Worm (Caenorhabditis elegans): ENCODE measurements around the gene C27C12.4.

Gene C27C12.4

DNA sequence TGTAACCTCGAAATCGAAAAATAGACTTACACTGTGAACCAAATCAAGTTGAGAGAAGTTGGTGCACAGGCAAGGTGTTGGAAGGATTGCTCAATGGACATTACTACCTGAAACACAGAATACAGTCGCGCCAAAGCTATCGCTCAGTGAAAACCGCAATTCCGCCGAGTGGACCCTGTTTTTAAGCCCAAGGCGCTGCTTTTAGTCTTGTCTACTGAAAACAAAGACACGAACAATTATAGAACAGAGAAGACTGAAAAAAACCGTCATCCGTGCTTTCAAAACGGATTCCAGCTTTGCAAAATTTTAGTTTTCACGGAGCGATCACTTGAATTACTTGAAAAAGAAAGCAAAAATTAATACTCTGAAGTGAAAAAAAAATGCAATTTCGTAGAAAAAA, 14.3 kb downstream of the C27C12.4 start, which contains the start of gene F31F6.1:
Gene F31F6.1, minus strand, starts transcription at position 101 of the 400 bp plus-strand sequence.
- TF ChIP-seq sea-2 (GFP tag; optimal IDR thresholded peaks at IDR 0.05) (no peak), ZK546.5 (tag; optimal IDR thresholded peaks at IDR 0.05) (no peak), ceh-16 (tag; optimal IDR thresholded peaks at IDR 0.05) (no peak), aly-2 (tag; optimal IDR thresholded peaks at IDR 0.05) (no peak), eor-1 (tag; optimal IDR thresholded peaks at IDR 0.05) (no peak), unc-62 (GFP tag; optimal IDR thresholded peaks at IDR 0.05) (no peak), nhr-25 (tag; optimal IDR thresholded peaks at IDR 0.05) (no peak), ceh-82 (tag; optimal IDR thresholded peaks at IDR 0.05) (no peak), lin-39 (tag; optimal IDR thresholded peaks at IDR 0.05) (no peak), pqm-1 (tag; optimal IDR thresholded peaks at IDR 0.05) (no peak), nhr-43 (tag; optimal IDR thresholded peaks at IDR 0.05; ENCODE audit: poor library complexity, severe bottlenecking) (no peak), nhr-67 (tag; optimal IDR thresholded peaks at IDR 0.05) (no peak), lin-15B (tag; optimal IDR thresholded peaks at IDR 0.05) (no peak), fkh-10 (GFP tag; optimal IDR thresholded peaks at IDR 0.05) (no peak), ceh-28 (tag; optimal IDR thresholded peaks at IDR 0.05) (no peak), nhr-23 (tag; optimal IDR thresholded peaks at IDR 0.05) (no peak), ama-1 (optimal IDR thresholded peaks at IDR 0.05) (no peak), elt-3 (tag; optimal IDR thresholded peaks at IDR 0.05) (no peak)

DNA sequence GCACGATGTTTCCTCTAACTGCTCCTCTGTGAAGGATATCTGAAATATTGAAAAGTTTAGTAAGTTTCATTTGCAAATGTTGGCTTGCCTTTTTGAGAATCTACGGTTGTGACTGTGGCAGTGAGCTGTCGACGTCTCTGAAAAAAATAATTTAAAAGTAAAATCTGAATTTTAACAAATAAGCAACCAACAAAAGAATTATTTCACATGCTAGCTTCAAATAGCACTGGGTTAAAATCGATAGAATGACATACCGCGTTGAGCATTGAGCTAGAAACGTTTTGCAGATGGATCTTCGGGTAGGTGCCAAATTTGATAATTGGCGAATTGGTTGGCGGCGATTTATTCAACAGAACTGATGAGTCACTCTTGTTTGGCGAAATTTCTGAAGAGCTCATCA, 17.9 kb downstream of the C27C12.4 start, which contains the start of gene F31F6.2:
Gene F31F6.2, minus strand, starts transcription at position 101 of the 400 bp plus-strand sequence.
- TF ChIP-seq nfya-1 (tag; optimal IDR thresholded peaks at IDR 0.05; ENCODE audit: insufficient read depth) = no peak
- TF ChIP-seq nhr-67 (tag; optimal IDR thresholded peaks at IDR 0.05) = no peak
- TF ChIP-seq aly-2 (tag; optimal IDR thresholded peaks at IDR 0.05) = no peak
- TF ChIP-seq nhr-237 (tag; optimal IDR thresholded peaks at IDR 0.05) = no peak
- no peak for TF ChIP-seq ceh-28 (tag; optimal IDR thresholded peaks at IDR 0.05)
- no peak for TF ChIP-seq daf-12 (tag; optimal IDR thresholded peaks at IDR 0.05)
- no peak for TF ChIP-seq ztf-11 (tag; optimal IDR thresholded peaks at IDR 0.05)
- TF ChIP-seq mdl-1 (tag; optimal IDR thresholded peaks at IDR 0.05) = no peak
- no peak for TF ChIP-seq hmg-11 (tag; optimal IDR thresholded peaks at IDR 0.05)
- TF ChIP-seq nhr-25 (tag; optimal IDR thresholded peaks at IDR 0.05) = no peak

DNA sequence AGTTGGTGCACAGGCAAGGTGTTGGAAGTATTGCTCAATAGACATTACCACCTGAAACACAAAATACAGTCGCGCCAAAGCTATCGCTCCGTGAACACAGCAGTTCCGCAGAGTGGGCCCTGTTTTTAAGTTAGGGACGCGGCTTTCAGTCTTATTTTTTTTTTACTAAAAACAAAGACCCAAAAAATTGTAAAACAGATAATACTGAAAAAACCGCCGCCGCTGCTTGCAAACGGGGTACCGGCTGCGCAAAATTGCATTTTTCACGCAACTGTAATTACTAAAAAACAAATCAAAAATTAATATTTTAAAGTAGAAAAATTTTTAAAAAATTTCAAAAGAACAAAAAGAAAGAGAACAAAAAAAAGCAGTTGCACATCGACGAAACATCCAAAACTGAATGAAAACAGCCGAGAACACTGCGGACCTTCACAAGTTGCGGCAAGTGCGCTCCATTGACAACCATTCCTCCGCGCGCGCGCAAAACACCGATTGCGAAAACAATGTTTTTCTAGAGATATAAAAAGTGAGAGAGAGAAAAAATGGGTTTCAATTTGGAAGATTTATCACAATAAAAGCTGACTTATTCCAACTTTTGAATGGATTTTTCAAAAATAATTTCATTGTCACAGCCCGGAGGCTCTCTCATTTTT, 19.1 kb downstream of the C27C12.4 start, which contains the start of gene F31F6.3:
Gene F31F6.3, minus strand, starts transcription at position 51 of the 653 bp plus-strand sequence.
- no peak for TF ChIP-seq nfya-1 (tag; optimal IDR thresholded peaks at IDR 0.05; ENCODE audit: insufficient read depth)

DNA sequence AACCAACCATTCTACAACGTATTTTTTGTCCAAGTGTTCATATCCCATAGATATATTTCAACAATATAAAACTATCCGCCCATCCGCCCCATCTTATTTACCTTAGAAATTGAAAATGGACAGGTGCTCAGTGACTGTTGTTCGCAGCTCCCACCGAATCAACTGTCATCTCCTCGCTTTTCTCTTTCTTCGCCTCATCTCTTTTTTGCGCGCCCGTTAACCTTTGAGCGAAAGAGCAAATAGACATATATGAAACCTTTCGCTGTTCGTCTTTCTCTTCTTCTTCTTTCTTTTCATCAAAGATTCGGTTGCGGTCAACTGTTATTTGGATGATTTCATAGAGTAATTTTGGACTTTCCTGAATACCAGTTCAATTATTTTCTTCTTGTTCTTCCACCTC, 21.8 kb downstream of the C27C12.4 start, which contains the start of gene sssh-1:
Gene sssh-1, plus strand, starts transcription at position 301 of the 400 bp plus-strand sequence.
- TF ChIP-seq pha-4 (tag; optimal IDR thresholded peaks at IDR 0.05) (peak; percentile 51), ztf-4 (tag; optimal IDR thresholded peaks at IDR 0.05) (no peak)

DNA sequence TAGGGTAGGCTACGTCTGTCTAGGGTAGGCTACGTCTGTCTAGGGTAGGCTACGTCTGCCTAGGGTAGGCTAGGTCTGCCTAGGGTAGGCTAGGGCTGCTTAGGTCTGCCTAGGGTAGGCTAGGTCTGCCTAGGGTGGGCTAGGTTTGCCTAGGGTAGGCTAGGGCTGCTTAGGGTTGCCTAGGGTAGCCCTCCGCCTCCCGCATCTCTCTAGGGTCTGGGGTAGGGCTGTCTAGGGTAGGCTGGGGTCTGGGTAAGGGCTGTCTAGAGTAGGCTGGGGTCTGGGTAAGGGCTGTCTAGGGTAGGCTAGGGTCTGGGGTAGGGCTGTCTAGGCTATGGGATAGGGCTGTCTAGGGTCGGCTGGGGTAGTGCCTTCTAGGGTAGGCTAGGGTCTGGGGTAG, 23.8 kb downstream of the C27C12.4 start:
- TF ChIP-seq ceh-28 (tag; optimal IDR thresholded peaks at IDR 0.05) (no peak), nfya-1 (tag; optimal IDR thresholded peaks at IDR 0.05; ENCODE audit: insufficient read depth) (no peak), nhr-25 (tag; optimal IDR thresholded peaks at IDR 0.05) (no peak), ama-1 (optimal IDR thresholded peaks at IDR 0.05) (no peak), ztf-11 (tag; optimal IDR thresholded peaks at IDR 0.05) (no peak), nhr-23 (tag; optimal IDR thresholded peaks at IDR 0.05) (no peak), snpc-4 (tag; optimal IDR thresholded peaks at IDR 0.05) (no peak), jun-1 (tag; optimal IDR thresholded peaks at IDR 0.05) (no peak), daf-12 (tag; optimal IDR thresholded peaks at IDR 0.05) (no peak), nhr-28 (tag; optimal IDR thresholded peaks at IDR 0.05) (no peak), hmg-11 (tag; optimal IDR thresholded peaks at IDR 0.05) (no peak), aly-2 (tag; optimal IDR thresholded peaks at IDR 0.05) (no peak), egl-5 (tag; optimal IDR thresholded peaks at IDR 0.05) (no peak)

DNA sequence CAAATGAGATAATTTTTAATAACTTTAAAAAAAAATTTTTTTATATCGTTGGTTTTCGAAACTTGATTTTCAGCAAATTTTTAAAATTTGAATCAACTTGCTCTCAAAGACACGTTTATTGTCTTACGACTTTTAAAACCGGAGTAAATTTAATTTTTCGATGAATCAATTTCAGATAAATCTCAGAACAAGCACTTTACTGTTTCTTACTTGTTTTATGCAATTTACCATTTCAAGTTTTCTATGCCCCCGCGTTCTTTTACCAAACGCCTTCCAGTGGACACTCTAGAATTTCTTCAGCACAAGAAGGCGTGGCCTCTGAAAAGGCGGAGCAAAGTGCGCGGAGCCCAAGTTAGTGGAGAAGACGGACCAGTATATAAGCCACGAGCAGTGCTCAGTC, 27.2 kb downstream of the C27C12.4 start, which contains the start of gene flp-8:
Gene flp-8, plus strand, starts transcription at position 301 of the 400 bp plus-strand sequence.
- TF ChIP-seq ztf-11 (tag; optimal IDR thresholded peaks at IDR 0.05) = no peak
- TF ChIP-seq hmg-11 (tag; optimal IDR thresholded peaks at IDR 0.05) = no peak
- TF ChIP-seq nhr-77 (tag; optimal IDR thresholded peaks at IDR 0.05) = no peak
